5 fruit fly cellular contexts compared by ENCODE assay signal in the genomic region with DNA sequence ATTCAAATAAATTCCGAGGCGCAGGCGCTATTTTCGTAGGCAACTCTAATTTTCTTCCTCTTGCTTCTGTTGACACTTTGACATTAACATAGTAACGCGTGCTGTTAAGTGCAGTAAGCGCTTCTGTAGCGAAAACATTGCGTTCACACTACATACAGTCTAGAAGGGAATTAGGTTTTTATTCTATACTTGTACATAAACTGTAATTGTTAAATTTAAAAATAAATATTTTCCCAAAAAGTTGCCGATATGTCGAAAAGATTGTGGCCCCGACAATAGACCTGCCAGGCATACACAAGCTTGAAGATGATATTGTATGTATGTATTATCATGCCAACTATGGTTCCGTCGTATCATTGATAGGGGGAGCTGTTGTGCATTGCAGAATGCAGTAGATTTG.
A peak's percentile ranks its signal among the peaks of the same experiment; 100 is the strongest.
TF ChIP-seq lines count a peak whose summit lies in the region.

A gene (minus strand): TSS at position 67 of the 400 bp plus-strand sequence.

TF ChIP-seq in whole organism, adult, 20 proteins besides CTCF, POLR2A, EP300 and RAD21 (continued from another document):
- TF ChIP-seq tj (GFP tag; optimal IDR thresholded peaks at IDR 0.05; lab: Kevin White, UChicago) (no peak), bab1 (GFP tag; optimal IDR thresholded peaks at IDR 0.05; lab: Kevin White, UChicago) (peak; percentile 72), CG11617 (GFP tag; optimal IDR thresholded peaks at IDR 0.05; lab: Kevin White, UChicago) (peak; percentile 43)

TF ChIP-seq in whole organism, embryonic, 481 proteins besides CTCF, POLR2A, EP300 and RAD21 (continued from another document and continues in another):
- peak; percentile 58 for TF ChIP-seq MESR4 (GFP tag; optimal IDR thresholded peaks at IDR 0.05; lab: Kevin White, UChicago)
- peak; percentile 63 for TF ChIP-seq PHDP (tag; optimal IDR thresholded peaks at IDR 0.05; lab: Kevin White, UChicago)
- TF ChIP-seq CG7372 (GFP tag; IDR thresholded peaks at IDR 0.05; lab: Robert Waterston, UW), result peak; percentile 49; the same call in 1 of the 2 replicates
- no peak for TF ChIP-seq slou (GFP tag; optimal IDR thresholded peaks at IDR 0.05; lab: Kevin White, UChicago)
- TF ChIP-seq CG8478 (optimal IDR thresholded peaks at IDR 0.05; lab: Kevin White, UChicago), result no peak
- TF ChIP-seq vnd (GFP tag; IDR thresholded peaks at IDR 0.05; lab: Robert Waterston, UW; ENCODE audit: partially characterized antibody), result no peak
- no peak for TF ChIP-seq kay (GFP tag; optimal IDR thresholded peaks at IDR 0.05; lab: Kevin White, UChicago)
- peak; percentile 64 for TF ChIP-seq Hsf (GFP tag; optimal IDR thresholded peaks at IDR 0.05; lab: Kevin White, UChicago)
- peak; percentile 19 for TF ChIP-seq Sry-β (GFP tag; optimal IDR thresholded peaks at IDR 0.05; lab: Kevin White, UChicago)
- TF ChIP-seq disco-r (GFP tag; optimal IDR thresholded peaks at IDR 0.05; lab: Kevin White, UChicago), result peak; percentile 54
- peak; percentile 68; the same call in 2 of the 3 replicates for TF ChIP-seq tgo (GFP tag; IDR thresholded peaks at IDR 0.05; lab: Robert Waterston, UW)
- peak; percentile 9 for TF ChIP-seq tup (GFP tag; optimal IDR thresholded peaks at IDR 0.05; lab: Kevin White, UChicago)
- TF ChIP-seq nerfin-1 (tag; optimal IDR thresholded peaks at IDR 0.05; lab: Kevin White, UChicago), result peak; percentile 67
- TF ChIP-seq so (GFP tag; IDR thresholded peaks at IDR 0.05; lab: Robert Waterston, UW), result no peak
- peak; percentile 39; the same call in 1 of the 3 replicates for TF ChIP-seq CG16813 (GFP tag; IDR thresholded peaks at IDR 0.05; lab: Robert Waterston, UW; ENCODE audit: partially characterized antibody)
- no peak for TF ChIP-seq CG7839 (tag; optimal IDR thresholded peaks at IDR 0.05; lab: Kevin White, UChicago)
- TF ChIP-seq CG6765 (GFP tag; optimal IDR thresholded peaks at IDR 0.05; lab: Kevin White, UChicago), result peak; percentile 5
- no peak for TF ChIP-seq tap (tag; optimal IDR thresholded peaks at IDR 0.05; lab: Kevin White, UChicago)
- TF ChIP-seq YL-1 (GFP tag; optimal IDR thresholded peaks at IDR 0.05; lab: Kevin White, UChicago), result peak; percentile 91
- TF ChIP-seq ranshi (GFP tag; IDR thresholded peaks at IDR 0.05; lab: Robert Waterston, UW), result 0 out of 2 replicates have a peak, but pooled peaks have one; percentile 15
- TF ChIP-seq tx (GFP tag; optimal IDR thresholded peaks at IDR 0.05; lab: Kevin White, UChicago), result peak; percentile 35
- no peak for TF ChIP-seq h (optimal IDR thresholded peaks at IDR 0.05; lab: Kevin White, UChicago)
- 0 out of 2 replicates have a peak, but pooled peaks have one; percentile 25 for TF ChIP-seq dati (GFP tag; IDR thresholded peaks at IDR 0.05; lab: Robert Waterston, UW)
- peak; percentile 48 for TF ChIP-seq nom (GFP tag; optimal IDR thresholded peaks at IDR 0.05; lab: Kevin White, UChicago)
- TF ChIP-seq CG34376 (GFP tag; optimal IDR thresholded peaks at IDR 0.05; lab: Kevin White, UChicago), result peak; percentile 55
- TF ChIP-seq ac (GFP tag; optimal IDR thresholded peaks at IDR 0.05; lab: Kevin White, UChicago), result no peak
- peak; percentile 37; the same call in 1 of the 3 replicates for TF ChIP-seq CG14050 (GFP tag; IDR thresholded peaks at IDR 0.05; lab: Robert Waterston, UW)
- peak; percentile 59 for TF ChIP-seq CG10543 (GFP tag; optimal IDR thresholded peaks at IDR 0.05; lab: Kevin White, UChicago)
- no peak for TF ChIP-seq CG42726 (GFP tag; IDR thresholded peaks at IDR 0.05; lab: Robert Waterston, UW; ENCODE audit: partially characterized antibody)

TF ChIP-seq in whole organism, prepupa, 60 proteins besides CTCF, POLR2A, EP300 and RAD21 (continued from another document and continues in another):
- TF ChIP-seq pdm3 (GFP tag; optimal IDR thresholded peaks at IDR 0.05; lab: Kevin White, UChicago) (no peak), Eip78C (GFP tag; lab: Kevin White, UChicago) (peak; percentile 90), CG34406 (GFP tag; optimal IDR thresholded peaks at IDR 0.05; lab: Kevin White, UChicago) (no peak), CG32006 (GFP tag; optimal IDR thresholded peaks at IDR 0.05; lab: Kevin White, UChicago) (no peak), svp (GFP tag; lab: Kevin White, UChicago) (no peak), net (GFP tag; optimal IDR thresholded peaks at IDR 0.05; lab: Kevin White, UChicago) (no peak), esn (GFP tag; optimal IDR thresholded peaks at IDR 0.05; lab: Kevin White, UChicago) (peak; percentile 68), Ets21C (GFP tag; optimal IDR thresholded peaks at IDR 0.05; lab: Kevin White, UChicago) (peak; percentile 20), Hr38 (GFP tag; optimal IDR thresholded peaks at IDR 0.05; lab: Kevin White, UChicago) (no peak), CG3919 (GFP tag; optimal IDR thresholded peaks at IDR 0.05; lab: Kevin White, UChicago) (no peak), CG11902 (GFP tag; optimal IDR thresholded peaks at IDR 0.05; lab: Kevin White, UChicago) (no peak), vri (GFP tag; optimal IDR thresholded peaks at IDR 0.05; lab: Kevin White, UChicago) (peak; percentile 41), CG6792 (GFP tag; optimal IDR thresholded peaks at IDR 0.05; lab: Kevin White, UChicago) (peak; percentile 38), spab (GFP tag; optimal IDR thresholded peaks at IDR 0.05; lab: Kevin White, UChicago) (no peak), CG10669 (GFP tag; optimal IDR thresholded peaks at IDR 0.05; lab: Kevin White, UChicago) (no peak), CG9139 (GFP tag; optimal IDR thresholded peaks at IDR 0.05; lab: Kevin White, UChicago) (no peak), CG8319 (GFP tag; optimal IDR thresholded peaks at IDR 0.05; lab: Kevin White, UChicago) (no peak), ss (GFP tag; optimal IDR thresholded peaks at IDR 0.05; lab: Kevin White, UChicago) (no peak), CG6163 (GFP tag; IDR thresholded peaks at IDR 0.05; lab: Robert Waterston, UW) (peak; percentile 70), CG6808 (GFP tag; optimal IDR thresholded peaks at IDR 0.05; lab: Kevin White, UChicago) (peak; percentile 11), lz (GFP tag; optimal IDR thresholded peaks at IDR 0.05; lab: Kevin White, UChicago) (peak; percentile 62), Hr4 (GFP tag; optimal IDR thresholded peaks at IDR 0.05; lab: Kevin White, UChicago) (peak; percentile 60), topi (GFP tag; optimal IDR thresholded peaks at IDR 0.05; lab: Kevin White, UChicago) (peak; percentile 43), CG4318 (GFP tag; optimal IDR thresholded peaks at IDR 0.05; lab: Kevin White, UChicago) (no peak), fd59A (GFP tag; optimal IDR thresholded peaks at IDR 0.05; lab: Kevin White, UChicago) (no peak), Hr39 (GFP tag; optimal IDR thresholded peaks at IDR 0.05; lab: Kevin White, UChicago) (peak; percentile 64), Met (GFP tag; optimal IDR thresholded peaks at IDR 0.05; lab: Kevin White, UChicago) (no peak), Eip75B (GFP tag; optimal IDR thresholded peaks at IDR 0.05; lab: Kevin White, UChicago) (peak; percentile 60), dsx (GFP tag; optimal IDR thresholded peaks at IDR 0.05; lab: Kevin White, UChicago; ENCODE audit: poor library complexity, severe bottlenecking) (peak; percentile 74), Ets96B (tag; optimal IDR thresholded peaks at IDR 0.05; lab: Kevin White, UChicago) (peak; percentile 23), cyc (GFP tag; optimal IDR thresholded peaks at IDR 0.05; lab: Kevin White, UChicago) (peak; percentile 47), Eip93F (GFP tag; optimal IDR thresholded peaks at IDR 0.05; lab: Kevin White, UChicago) (peak; percentile 70), CG8119 (GFP tag; IDR thresholded peaks at IDR 0.05; lab: Robert Waterston, UW) (no peak)

TF ChIP-seq in whole organism, pupa, 21 proteins besides CTCF, POLR2A, EP300 and RAD21 (continued from another document):
- no peak for TF ChIP-seq CG34367 (tag; optimal IDR thresholded peaks at IDR 0.05; lab: Kevin White, UChicago)

TF ChIP-seq in whole organism, wandering third instar larva, 38 proteins besides CTCF, POLR2A, EP300 and RAD21 (continued from another document):
- TF ChIP-seq brk (GFP tag; optimal IDR thresholded peaks at IDR 0.05; lab: Kevin White, UChicago), result no peak
- TF ChIP-seq rgr (GFP tag; optimal IDR thresholded peaks at IDR 0.05; lab: Kevin White, UChicago), result no peak
- peak; percentile 53 for TF ChIP-seq CG9705 (GFP tag; optimal IDR thresholded peaks at IDR 0.05; lab: Kevin White, UChicago)
- no peak for TF ChIP-seq Abd-B (GFP tag; optimal IDR thresholded peaks at IDR 0.05; lab: Kevin White, UChicago)
- peak; percentile 33 for TF ChIP-seq ey (GFP tag; optimal IDR thresholded peaks at IDR 0.05; lab: Kevin White, UChicago)
- TF ChIP-seq sv (GFP tag; optimal IDR thresholded peaks at IDR 0.05; lab: Kevin White, UChicago), result peak; percentile 29
- peak; percentile 100 for TF ChIP-seq fru (GFP tag; optimal IDR thresholded peaks at IDR 0.05; lab: Kevin White, UChicago)
- TF ChIP-seq dsf (GFP tag; optimal IDR thresholded peaks at IDR 0.05; lab: Kevin White, UChicago; ENCODE audit: borderline replicate concordance), result no peak
- TF ChIP-seq N (GFP tag; optimal IDR thresholded peaks at IDR 0.05; lab: Kevin White, UChicago), result peak; percentile 94
- TF ChIP-seq Dif (GFP tag; optimal IDR thresholded peaks at IDR 0.05; lab: Kevin White, UChicago; ENCODE audit: partially characterized antibody), result no peak
- no peak for TF ChIP-seq lola (GFP tag; optimal IDR thresholded peaks at IDR 0.05; lab: Kevin White, UChicago)
- TF ChIP-seq Myc (optimal IDR thresholded peaks at IDR 0.05; lab: Kevin White, UChicago), result no peak
- peak; percentile 64 for TF ChIP-seq HLH106 (tag; optimal IDR thresholded peaks at IDR 0.05; lab: Kevin White, UChicago)
- TF ChIP-seq br (GFP tag; optimal IDR thresholded peaks at IDR 0.05; lab: Kevin White, UChicago), result no peak
- TF ChIP-seq usp (GFP tag; optimal IDR thresholded peaks at IDR 0.05; lab: Kevin White, UChicago), result no peak
